Worm (Caenorhabditis elegans) whole organism, L3 larva: ENCODE data around the gene glb-25.
A peak's percentile ranks its signal among the peaks of the same experiment; 100 is the strongest.

Experiments
- ZK546.5 ChIP-seq: sonication (generic microtip); optimal IDR thresholded peaks from 2 replicates; lab custom pipeline; 2017; ENCODE audit warnings: missing biosample characterization, missing genetic modification characterization
- aly-2 ChIP-seq: fragments of 150-350 bp; optimal IDR thresholded peaks from 2 replicates; lab custom pipeline; 2014; ENCODE audit warnings: missing biosample characterization, missing genetic modification characterization
- ama-1 ChIP-seq: fragments of 150-350 bp; optimal IDR thresholded peaks from 2 replicates; lab custom pipeline; 2018
- ceh-28 ChIP-seq: fragments of 150-350 bp; optimal IDR thresholded peaks from 2 replicates; lab custom pipeline; 2014; ENCODE audit warnings: missing biosample characterization, missing genetic modification reagents, missing genetic modification characterization
- ceh-82 ChIP-seq: fragments of 150-350 bp; optimal IDR thresholded peaks from 2 replicates; lab custom pipeline; 2014; ENCODE audit warnings: missing biosample characterization, missing genetic modification characterization
- daf-12 ChIP-seq: fragments of 150-350 bp; optimal IDR thresholded peaks from 2 replicates; lab custom pipeline; 2014; ENCODE audit warnings: missing biosample characterization, missing genetic modification reagents, missing genetic modification characterization
- egl-27 ChIP-seq: sonication (generic microtip); optimal IDR thresholded peaks from 4 replicates; lab custom pipeline; 2017; ENCODE audit warnings: missing biosample characterization, missing genetic modification reagents, missing genetic modification characterization
- egl-5 ChIP-seq: fragments of 150-350 bp; optimal IDR thresholded peaks from 2 replicates; lab custom pipeline; 2017; ENCODE audit warnings: missing biosample characterization, missing genetic modification reagents, missing genetic modification characterization, inconsistent platforms
- elt-1 ChIP-seq: fragments of 150-350 bp; optimal IDR thresholded peaks from 2 replicates; lab custom pipeline; 2014; ENCODE audit warnings: missing biosample characterization, missing genetic modification characterization
- elt-2 ChIP-seq: sonication (generic microtip); optimal IDR thresholded peaks from 2 replicates; lab custom pipeline; 2016; ENCODE audit warnings: missing genetic modification reagents, mild to moderate bottlenecking, missing genetic modification characterization, missing compliant biosample characterization
- elt-3 ChIP-seq, 3 experiments: fragments of 150-350 bp in 1 of 3; sonication (generic microtip) in 2 of 3; optimal IDR thresholded peaks; 2 replicates in 2 of 3; 4 replicates in 1 of 3; lab custom pipeline; 2014 to 2017; ENCODE audit warnings: missing biosample characterization in 3 of 3, missing genetic modification characterization in 3 of 3
- eor-1 ChIP-seq, 2 experiments: fragments of 150-350 bp; optimal IDR thresholded peaks; 2 replicates each; lab custom pipeline; 2014 to 2018; ENCODE audit warnings: missing biosample characterization in 2 of 2, missing genetic modification characterization in 2 of 2
- fkh-10 ChIP-seq: sonication (generic microtip); optimal IDR thresholded peaks from 2 replicates; lab custom pipeline; 2017; ENCODE audit warnings: missing biosample characterization, missing genetic modification reagents, missing genetic modification characterization
- fkh-2 ChIP-seq: fragments of 150-350 bp; optimal IDR thresholded peaks from 2 replicates; lab custom pipeline; 2014; ENCODE audit warnings: missing biosample characterization, missing genetic modification reagents, missing genetic modification characterization
- fos-1 ChIP-seq: fragments of 150-350 bp; optimal IDR thresholded peaks from 2 replicates; lab custom pipeline; 2014; ENCODE audit warnings: missing biosample characterization, missing genetic modification characterization
- hmg-11 ChIP-seq: sonication (generic microtip); optimal IDR thresholded peaks from 2 replicates; lab custom pipeline; 2016; ENCODE audit warnings: missing genetic modification characterization, missing compliant biosample characterization
- jun-1 ChIP-seq: fragments of 150-350 bp; optimal IDR thresholded peaks from 2 replicates; lab custom pipeline; 2014; ENCODE audit warnings: missing biosample characterization, missing genetic modification reagents, missing genetic modification characterization
- lin-15B ChIP-seq: fragments of 150-350 bp; optimal IDR thresholded peaks from 2 replicates; lab custom pipeline; 2014; ENCODE audit warnings: missing biosample characterization, missing genetic modification characterization
- lin-39 ChIP-seq: fragments of 150-350 bp; optimal IDR thresholded peaks from 2 replicates; lab custom pipeline; 2018; ENCODE audit warnings: missing biosample characterization, missing genetic modification reagents, missing genetic modification characterization
- mml-1 ChIP-seq: fragments of 150-350 bp; sonication (generic microtip); optimal IDR thresholded peaks from 3 replicates; lab custom pipeline; 2014; ENCODE audit warnings: missing biosample characterization, missing genetic modification characterization
- nfya-1 ChIP-seq: sonication (generic microtip); optimal IDR thresholded peaks from 2 replicates; lab custom pipeline; 2017; ENCODE audit warnings: missing genetic modification characterization, mild to moderate bottlenecking, missing compliant biosample characterization, antibody characterized with exemption, moderate library complexity; ENCODE audit not compliant: insufficient read depth
- nhr-11 ChIP-seq: fragments of 150-350 bp; optimal IDR thresholded peaks from 2 replicates; lab custom pipeline; 2014; ENCODE audit warnings: missing biosample characterization, missing genetic modification characterization
- nhr-23 ChIP-seq: fragments of 150-350 bp; optimal IDR thresholded peaks from 2 replicates; lab custom pipeline; 2014; ENCODE audit warnings: missing biosample characterization, missing genetic modification reagents, missing genetic modification characterization
- nhr-237 ChIP-seq: fragments of 150-350 bp; optimal IDR thresholded peaks from 2 replicates; lab custom pipeline; 2014; ENCODE audit warnings: missing biosample characterization, missing genetic modification characterization
- nhr-25 ChIP-seq: sonication (generic microtip); optimal IDR thresholded peaks from 2 replicates; lab custom pipeline; 2017; ENCODE audit warnings: missing biosample characterization, missing genetic modification characterization
- nhr-28 ChIP-seq: fragments of 150-350 bp; optimal IDR thresholded peaks from 2 replicates; lab custom pipeline; 2014; ENCODE audit warnings: missing biosample characterization, missing genetic modification characterization
- nhr-43 ChIP-seq: sonication (generic microtip); optimal IDR thresholded peaks from 2 replicates; lab custom pipeline; 2016; ENCODE audit warnings: mild to moderate bottlenecking, missing genetic modification characterization, missing compliant biosample characterization; ENCODE audit not compliant: poor library complexity, severe bottlenecking
- nhr-76 ChIP-seq: fragments of 150-350 bp; sonication (generic microtip); optimal IDR thresholded peaks from 5 replicates; lab custom pipeline; 2014; ENCODE audit warnings: missing biosample characterization, missing genetic modification characterization
- nhr-77 ChIP-seq: fragments of 150-350 bp; optimal IDR thresholded peaks from 2 replicates; lab custom pipeline; 2014; ENCODE audit warnings: missing biosample characterization, missing genetic modification characterization
- pha-4 ChIP-seq: fragments of 150-350 bp; optimal IDR thresholded peaks from 2 replicates; lab custom pipeline; 2014; ENCODE audit warnings: missing biosample characterization, missing genetic modification reagents, missing genetic modification characterization
- pqm-1 ChIP-seq: fragments of 150-350 bp; optimal IDR thresholded peaks from 2 replicates; lab custom pipeline; 2017; ENCODE audit warnings: missing biosample characterization, missing genetic modification characterization, inconsistent platforms
- sea-2 ChIP-seq: fragments of 150-350 bp; sonication (generic microtip); optimal IDR thresholded peaks from 4 replicates; lab custom pipeline; 2014; ENCODE audit warnings: missing biosample characterization, missing genetic modification reagents, missing genetic modification characterization
- skn-1 ChIP-seq: fragments of 150-350 bp; optimal IDR thresholded peaks from 2 replicates; lab custom pipeline; 2014; ENCODE audit warnings: missing biosample characterization, missing genetic modification characterization
- snpc-4 ChIP-seq: fragments of 150-350 bp; optimal IDR thresholded peaks from 2 replicates; lab custom pipeline; 2014; ENCODE audit warnings: missing biosample characterization, missing genetic modification characterization
- tbx-2 ChIP-seq: sonication (generic microtip); optimal IDR thresholded peaks from 2 replicates; lab custom pipeline; 2016; ENCODE audit warnings: mild to moderate bottlenecking, missing genetic modification characterization, missing compliant biosample characterization
- unc-39 ChIP-seq: sonication (generic microtip); optimal IDR thresholded peaks from 4 replicates; lab custom pipeline; 2017; ENCODE audit warnings: missing biosample characterization, missing genetic modification characterization
- unc-62 ChIP-seq: fragments of 150-350 bp; sonication (generic microtip); optimal IDR thresholded peaks from 4 replicates; lab custom pipeline; 2014; ENCODE audit warnings: missing biosample characterization, missing genetic modification reagents, missing genetic modification characterization
- zag-1 ChIP-seq: fragments of 150-350 bp; optimal IDR thresholded peaks from 2 replicates; lab custom pipeline; 2014; ENCODE audit warnings: missing biosample characterization, missing genetic modification characterization
- ztf-4 ChIP-seq: fragments of 150-350 bp; optimal IDR thresholded peaks from 2 replicates; lab custom pipeline; 2014; ENCODE audit warnings: missing biosample characterization, missing genetic modification characterization

Gene glb-25

ce11 chrV:1907350-1907749, 30.7 kb upstream of the glb-25 start, which contains the start of gene Y32G9A.5:
Y32G9A.5 (plus strand) TSS chrV:1907650.
- TF ChIP-seq elt-3 (tag; optimal IDR thresholded peaks at IDR 0.05; lab: Kevin White, UChicago) (no peak), pqm-1 (tag; lab: Kevin White, UChicago) (no peak), jun-1 (no peak), lin-39 (no peak), skn-1 (tag; lab: Kevin White, UChicago) (no peak), lin-15B (tag; lab: Kevin White, UChicago) (no peak), ama-1 (lab: Kevin White, UChicago) (no peak), hmg-11 (no peak), eor-1 (tag; optimal IDR thresholded peaks at IDR 0.05; lab: Kevin White, UChicago) (no peak), egl-27 (tag; lab: Kevin White, UChicago) (no peak), snpc-4 (tag; lab: Kevin White, UChicago) (no peak), nhr-77 (tag; lab: Kevin White, UChicago) (no peak), nhr-76 (no peak), nhr-43 (tag; lab: Kevin White, UChicago) (no peak), aly-2 (no peak), tbx-2 (tag; lab: Kevin White, UChicago) (no peak), nhr-25 (tag; lab: Kevin White, UChicago) (no peak)

- no peak for TF ChIP-seq nhr-11 (tag; lab: Kevin White, UChicago)
- TF ChIP-seq nhr-237 (tag; lab: Kevin White, UChicago): no peak
- no peak for TF ChIP-seq zag-1 (tag; lab: Kevin White, UChicago)
- no peak for TF ChIP-seq lin-15B (tag; lab: Kevin White, UChicago)
- no peak for TF ChIP-seq unc-62 (GFP tag; lab: Kevin White, UChicago)
- no peak for TF ChIP-seq sea-2
- TF ChIP-seq tbx-2 (tag; lab: Kevin White, UChicago): no peak
- no peak for TF ChIP-seq mml-1 (tag; lab: Kevin White, UChicago)
- no peak for TF ChIP-seq nfya-1 (tag; lab: Kevin White, UChicago)
- TF ChIP-seq fkh-10 (GFP tag; lab: Kevin White, UChicago): no peak
- TF ChIP-seq eor-1 (tag; optimal IDR thresholded peaks at IDR 0.05; lab: Kevin White, UChicago): no peak
- no peak for TF ChIP-seq ZK546.5 (tag; lab: Kevin White, UChicago)
- no peak for TF ChIP-seq ceh-82 (tag; lab: Kevin White, UChicago)
- TF ChIP-seq jun-1: no peak
- TF ChIP-seq egl-5 (tag; lab: Kevin White, UChicago): no peak
- no peak for TF ChIP-seq ceh-28 (tag; lab: Kevin White, UChicago)
- TF ChIP-seq elt-2: no peak
- TF ChIP-seq elt-1 (tag; lab: Kevin White, UChicago): no peak
Observed at ce11 chrV:1908542-1908941, 29.5 kb upstream of the glb-25 start, which contains the start of gene srp-3. srp-3 (plus strand) TSS chrV:1908842.

- TF ChIP-seq daf-12 (tag; lab: Kevin White, UChicago) (no peak), ZK546.5 (tag; lab: Kevin White, UChicago) (no peak), pha-4 (tag; lab: Kevin White, UChicago) (no peak), nhr-28 (tag; lab: Kevin White, UChicago) (no peak), skn-1 (tag; lab: Kevin White, UChicago) (no peak), ceh-28 (tag; lab: Kevin White, UChicago) (no peak), fos-1 (tag; lab: Kevin White, UChicago) (no peak), aly-2 (no peak), zag-1 (tag; lab: Kevin White, UChicago) (no peak), fkh-2 (tag; lab: Kevin White, UChicago) (no peak)
Observed at ce11 chrV:1911102-1911501, 27.0 kb upstream of the glb-25 start, which contains the start of gene Y32G9A.3. Y32G9A.3 (plus strand) TSS chrV:1911402.

ce11 chrV:1918030-1918559, 20.0 kb upstream of the glb-25 start, which contains the start of gene Y32G9A.2:
Y32G9A.2 (plus strand) TSS chrV:1918509.
- TF ChIP-seq nhr-28 (tag; lab: Kevin White, UChicago) (no peak), lin-39 (peak; percentile 11), ama-1 (lab: Kevin White, UChicago) (no peak), ceh-82 (tag; lab: Kevin White, UChicago) (no peak), tbx-2 (tag; lab: Kevin White, UChicago) (no peak), ztf-4 (tag; lab: Kevin White, UChicago) (no peak), lin-15B (tag; lab: Kevin White, UChicago) (peak; percentile 69), pha-4 (tag; lab: Kevin White, UChicago) (peak; percentile 24), egl-5 (tag; lab: Kevin White, UChicago) (no peak), pqm-1 (tag; lab: Kevin White, UChicago) (peak; percentile 5), zag-1 (tag; lab: Kevin White, UChicago) (no peak), aly-2 (no peak), mml-1 (tag; lab: Kevin White, UChicago) (no peak), nhr-23 (tag; lab: Kevin White, UChicago) (peak; percentile 11), nhr-25 (tag; lab: Kevin White, UChicago) (peak; percentile 27), elt-1 (tag; lab: Kevin White, UChicago) (no peak), hmg-11 (peak; percentile 44), nfya-1 (tag; lab: Kevin White, UChicago) (peak; percentile 68), unc-39 (tag; lab: Kevin White, UChicago) (no peak)
